Fruit fly (Drosophila melanogaster): ENCODE measurements around the gene CG9175.

Gene CG9175

DNA sequence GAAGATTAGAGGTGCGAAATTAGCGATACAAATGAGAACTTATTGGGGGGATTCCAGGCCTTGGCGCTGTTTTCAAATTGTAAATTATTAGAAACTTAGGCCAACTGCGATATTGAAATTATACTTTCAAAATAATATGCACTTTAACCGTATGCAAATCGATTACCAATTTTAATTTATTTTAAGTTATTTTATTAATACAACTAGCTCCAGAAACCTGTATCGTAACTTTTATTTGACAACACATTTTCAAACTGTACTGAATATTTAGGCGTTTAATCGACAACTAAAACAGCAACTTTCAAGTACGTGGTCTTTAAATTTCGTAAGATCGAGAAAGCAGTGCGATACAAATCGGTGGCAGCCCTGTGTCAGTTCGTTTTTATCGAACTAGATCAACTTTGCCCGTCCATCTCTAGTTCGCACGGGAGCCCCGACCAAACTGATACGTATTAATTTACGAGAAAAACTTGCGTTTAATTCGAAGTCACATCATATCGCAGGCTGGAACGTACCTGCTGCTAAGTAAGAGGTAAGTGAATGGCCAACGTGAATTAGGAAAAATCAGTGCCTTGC, 28.0 kb downstream of the CG9175 start, which contains the start of the genes CG9154 and Kr-h2 (continued):
- TF ChIP-seq unc-4 (GFP tag; IDR thresholded peaks at IDR 0.05; ENCODE audit: partially characterized antibody) (peak; percentile 61), gt (GFP tag; IDR thresholded peaks at IDR 0.05) (no peak), btn (GFP tag; optimal IDR thresholded peaks at IDR 0.05) (no peak), CG2678 (tag; optimal IDR thresholded peaks at IDR 0.05) (peak; percentile 56), amos (GFP tag; IDR thresholded peaks at IDR 0.05; ENCODE audit: partially characterized antibody) (peak; percentile 75), pho (GFP tag; optimal IDR thresholded peaks at IDR 0.05) (no peak), ems (GFP tag; optimal IDR thresholded peaks at IDR 0.05) (peak; percentile 1), CG34376 (GFP tag; optimal IDR thresholded peaks at IDR 0.05) (peak; percentile 56), CG31224 (GFP tag; IDR thresholded peaks at IDR 0.05) (peak; percentile 25; the same call in 1 of the 2 replicates), ash1 (GFP tag; optimal IDR thresholded peaks at IDR 0.05) (no peak), CG12155 (GFP tag; optimal IDR thresholded peaks at IDR 0.05) (peak; percentile 23), gem (tag; optimal IDR thresholded peaks at IDR 0.05) (peak; percentile 56), CG9609 (GFP tag; optimal IDR thresholded peaks at IDR 0.05) (peak; percentile 14), CG34224 (GFP tag; IDR thresholded peaks at IDR 0.05; ENCODE audit: partially characterized antibody) (peak; percentile 57), Dek (tag; optimal IDR thresholded peaks at IDR 0.05) (peak; percentile 76), CG16813 (GFP tag; IDR thresholded peaks at IDR 0.05; ENCODE audit: partially characterized antibody) (peak; percentile 73), CG17361 (GFP tag; IDR thresholded peaks at IDR 0.05) (peak; percentile 54), fu2 (GFP tag; optimal IDR thresholded peaks at IDR 0.05) (peak; percentile 4), CG15269 (tag; optimal IDR thresholded peaks at IDR 0.05) (peak; percentile 33), fd3F (GFP tag; optimal IDR thresholded peaks at IDR 0.05) (no peak), HLH4C (GFP tag; IDR thresholded peaks at IDR 0.05; ENCODE audit: partially characterized antibody) (peak; percentile 81), zen (tag; optimal IDR thresholded peaks at IDR 0.05) (peak; percentile 34), Usf (GFP tag; optimal IDR thresholded peaks at IDR 0.05) (peak; percentile 3), CG12744 (GFP tag; optimal IDR thresholded peaks at IDR 0.05) (no peak), CG30403 (GFP tag; optimal IDR thresholded peaks at IDR 0.05) (peak; percentile 48), CG8290 (GFP tag; optimal IDR thresholded peaks at IDR 0.05) (no peak), CG8290 (tag; optimal IDR thresholded peaks at IDR 0.05) (peak in 1 of 2 experiments; percentile 48), dysf (GFP tag; IDR thresholded peaks at IDR 0.05) (peak; percentile 32; the same call in 1 of the 3 replicates), CG8388 (GFP tag; optimal IDR thresholded peaks at IDR 0.05) (no peak), CG4424 (GFP tag; optimal IDR thresholded peaks at IDR 0.05) (peak; percentile 23), CG6791 (GFP tag; IDR thresholded peaks at IDR 0.05; ENCODE audit: partially characterized antibody) (peak; percentile 75; the same call in 2 of the 3 replicates), CG4617 (GFP tag; optimal IDR thresholded peaks at IDR 0.05; ENCODE audit: borderline replicate concordance) (peak; percentile 79), TFAM (GFP tag; optimal IDR thresholded peaks at IDR 0.05) (no peak), Mad (GFP tag; optimal IDR thresholded peaks at IDR 0.05) (no peak), E2f2 (GFP tag; IDR thresholded peaks at IDR 0.05) (peak; percentile 87), CG14710 (tag; optimal IDR thresholded peaks at IDR 0.05) (peak; percentile 69), mam (GFP tag; optimal IDR thresholded peaks at IDR 0.05) (peak; percentile 8), da (GFP tag; optimal IDR thresholded peaks at IDR 0.05) (no peak), Med (GFP tag) (peak; percentile 75), zfh2 (GFP tag; optimal IDR thresholded peaks at IDR 0.05) (peak; percentile 53), CG12942 (GFP tag; optimal IDR thresholded peaks at IDR 0.05) (no peak), CG42726 (GFP tag; IDR thresholded peaks at IDR 0.05; ENCODE audit: partially characterized antibody) (peak; percentile 69), crp (GFP tag; optimal IDR thresholded peaks at IDR 0.05) (peak in 1 of 2 experiments; percentile 12), CG13424 (tag; optimal IDR thresholded peaks at IDR 0.05) (peak; percentile 35), Awh (GFP tag; IDR thresholded peaks at IDR 0.05) (no peak), zen2 (GFP tag; IDR thresholded peaks at IDR 0.05; ENCODE audit: partially characterized antibody) (peak; percentile 39; the same call in 1 of the 3 replicates), slbo (GFP tag; IDR thresholded peaks at IDR 0.05) (peak; percentile 31; the same call in 1 of the 2 replicates), ssp (GFP tag; IDR thresholded peaks at IDR 0.05) (0 out of 2 replicates have a peak, but pooled peaks have one; percentile 18), Sin3A (optimal IDR thresholded peaks at IDR 0.05) (peak; percentile 48), CG4360 (GFP tag; IDR thresholded peaks at IDR 0.05) (no peak)
